Fruit fly (Drosophila melanogaster) whole organism: ENCODE results near the gene Fam92.

Experiments used
- pan ChIP-seq: fragments of >200 bp; optimal IDR thresholded peaks from 2 replicates; lab custom pipeline; 2017
- psq ChIP-seq: fragments of >200 bp; optimal IDR thresholded peaks from 2 replicates; lab custom pipeline; 2017

DNA sequence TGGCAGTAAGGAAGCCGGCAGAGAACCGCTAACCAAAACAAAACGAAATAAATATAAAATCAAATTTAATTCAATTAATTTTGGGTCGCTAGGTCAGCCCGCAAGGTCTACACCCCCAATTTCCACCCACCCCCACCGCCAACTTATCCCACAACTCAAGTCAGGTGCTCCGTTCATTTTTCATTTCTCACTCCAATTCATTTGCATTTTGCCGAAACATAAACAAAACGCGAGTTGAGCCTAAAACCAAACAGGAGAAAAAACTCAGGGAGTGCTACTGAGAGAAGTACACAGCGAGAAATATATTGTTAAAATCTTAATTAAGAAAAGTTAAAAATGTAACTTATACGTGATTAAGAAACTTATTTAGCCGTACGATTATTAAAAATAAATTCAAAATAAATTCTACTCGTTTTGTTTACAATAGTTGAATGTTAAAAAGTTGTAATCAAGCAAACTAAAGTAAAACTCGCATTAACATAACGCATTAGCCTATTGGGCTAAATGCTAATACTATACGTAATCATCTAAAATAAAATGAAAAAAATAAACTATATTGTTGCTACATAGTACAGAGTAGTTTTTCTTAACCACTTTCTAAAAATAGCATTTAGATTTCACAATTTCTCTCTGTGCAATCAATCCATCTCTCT lies 9.1 kb upstream of the Fam92 start:
- no peak for TF ChIP-seq pan (lab: Kevin White, UChicago)
- TF ChIP-seq psq (lab: Kevin White, UChicago): no peak
